Worm (Caenorhabditis elegans) whole organism, L2 larva: Measurements from ENCODE around the gene glb-19.

Experiments used
- alr-1 ChIP-seq: fragments of 150-350 bp; optimal IDR thresholded peaks from 2 replicates; lab custom pipeline; 2014; ENCODE audit warnings: missing biosample characterization, missing genetic modification characterization
- nhr-11 ChIP-seq: fragments of 150-350 bp; optimal IDR thresholded peaks from 2 replicates; lab custom pipeline; 2014; ENCODE audit warnings: missing biosample characterization, missing genetic modification characterization
- snpc-4 ChIP-seq: fragments of 150-350 bp; optimal IDR thresholded peaks from 2 replicates; lab custom pipeline; 2014; ENCODE audit warnings: missing biosample characterization, missing genetic modification characterization
- unc-39 ChIP-seq: fragments of 150-350 bp; optimal IDR thresholded peaks from 2 replicates; lab custom pipeline; 2014; ENCODE audit warnings: missing biosample characterization, missing genetic modification characterization

ce11 chrIV:10636649-10637048 is 17.3 kb downstream of the glb-19 start, which contains the start of gene F56C4.1:
- TF ChIP-seq unc-39 (tag; lab: Kevin White, UChicago) (no peak), alr-1 (tag; lab: Kevin White, UChicago) (no peak), snpc-4 (tag; lab: Kevin White, UChicago) (no peak), nhr-11 (tag; lab: Kevin White, UChicago) (no peak)
